Fruit fly (Drosophila melanogaster) whole organism, embryonic: Measurements from ENCODE around the gene Hasp.

ENCODE experiments used
- Blimp-1 ChIP-seq: fragments of 200-800 bp; sonication (Bioruptor generic); optimal IDR thresholded peaks from 3 replicates; lab custom pipeline; 2018; ENCODE audit warnings: missing biosample characterization, missing genetic modification characterization, mild to moderate bottlenecking, moderate library complexity, missing genetic modification reagents
- CG10979 ChIP-seq: fragments of 200-800 bp; sonication (Bioruptor generic); optimal IDR thresholded peaks from 2 replicates; lab custom pipeline; 2018; ENCODE audit warnings: missing biosample characterization, mild to moderate bottlenecking, missing genetic modification characterization, moderate library complexity
- CG11723 ChIP-seq: fragments of 200-800 bp; sonication (Bioruptor generic); optimal IDR thresholded peaks from 2 replicates; lab custom pipeline; 2017; ENCODE audit warnings: missing biosample characterization, mild to moderate bottlenecking, missing genetic modification characterization
- CG12236 ChIP-seq: fragments of 200-800 bp; sonication (Bioruptor generic); optimal IDR thresholded peaks from 2 replicates; lab custom pipeline; 2016; ENCODE audit warnings: missing biosample characterization, missing genetic modification characterization
- CG15269 ChIP-seq: fragments of 200-800 bp; sonication (Bioruptor generic); optimal IDR thresholded peaks from 2 replicates; lab custom pipeline; 2018; ENCODE audit warnings: missing biosample characterization, mild to moderate bottlenecking, missing genetic modification characterization, moderate library complexity
- CG1792 ChIP-seq: fragments of 200-800 bp; sonication (Bioruptor generic); optimal IDR thresholded peaks from 2 replicates; lab custom pipeline; 2016; ENCODE audit warnings: missing biosample characterization, missing genetic modification characterization
- CG18599 ChIP-seq: fragments of 200-800 bp; sonication (Bioruptor generic); optimal IDR thresholded peaks from 3 replicates; lab custom pipeline; 2017; ENCODE audit warnings: missing biosample characterization, missing genetic modification characterization, mild to moderate bottlenecking, moderate library complexity, missing genetic modification reagents
- CG31365 ChIP-seq: fragments of 200-800 bp; sonication (Bioruptor generic); optimal IDR thresholded peaks from 2 replicates; lab custom pipeline; 2018; ENCODE audit warnings: missing biosample characterization, mild to moderate bottlenecking, missing genetic modification characterization
- CG5953 ChIP-seq: fragments of 200-800 bp; sonication (Bioruptor generic); IDR thresholded peaks from 2 replicates; pipeline ENCODE4 v1.3.6; 2022; ENCODE audit warnings: missing biosample characterization, missing genetic modification characterization
- CG6854 ChIP-seq: fragments of 200-800 bp; sonication (Bioruptor generic); optimal IDR thresholded peaks from 3 replicates; lab custom pipeline; 2017; ENCODE audit warnings: missing biosample characterization, mild to moderate bottlenecking, missing genetic modification characterization
- CG7372 ChIP-seq: fragments of 200-800 bp; sonication (Bioruptor generic); IDR thresholded peaks from 2 replicates; pipeline ENCODE4 v1.3.6; 2022; ENCODE audit warnings: missing biosample characterization, missing genetic modification characterization
- CG8281 ChIP-seq: fragments of 200-800 bp; sonication (Bioruptor generic); optimal IDR thresholded peaks from 2 replicates; lab custom pipeline; 2018; ENCODE audit warnings: missing biosample characterization, mild to moderate bottlenecking, missing genetic modification characterization, moderate library complexity
- CG8359 ChIP-seq: fragments of 200-800 bp; sonication (Bioruptor generic); optimal IDR thresholded peaks from 2 replicates; lab custom pipeline; 2017; ENCODE audit warnings: missing biosample characterization, mild to moderate bottlenecking, missing genetic modification characterization, borderline replicate concordance
- Chrac-16 ChIP-seq: fragments of 200-800 bp; sonication (Bioruptor generic); optimal IDR thresholded peaks from 3 replicates; lab custom pipeline; 2016; ENCODE audit warnings: missing biosample characterization, missing genetic modification characterization
- D19A ChIP-seq: fragments of 200-800 bp; optimal IDR thresholded peaks from 3 replicates; lab custom pipeline; 2019; ENCODE audit warnings: missing biosample characterization, mild to moderate bottlenecking, missing genetic modification characterization, moderate library complexity
- Dbx ChIP-seq: fragments of 200-800 bp; sonication (Bioruptor generic); IDR thresholded peaks from 3 replicates; pipeline ENCODE4 v1.3.6; 2022; ENCODE audit warnings: missing biosample characterization, missing genetic modification characterization
- Dip3 ChIP-seq: fragments of 200-800 bp; sonication (Bioruptor generic); optimal IDR thresholded peaks from 3 replicates; lab custom pipeline; 2016; ENCODE audit warnings: missing biosample characterization, missing genetic modification characterization
- Fer3 ChIP-seq: fragments of 200-800 bp; sonication (Bioruptor generic); optimal IDR thresholded peaks from 2 replicates; lab custom pipeline; 2018; ENCODE audit warnings: missing biosample characterization, mild to moderate bottlenecking, missing genetic modification characterization, moderate library complexity
- Lim3 ChIP-seq: fragments of 200-800 bp; sonication (Bioruptor generic); IDR thresholded peaks from 2 replicates; pipeline ENCODE4 v1.3.6; 2022; ENCODE audit warnings: missing biosample characterization, missing genetic modification characterization
- Myb ChIP-seq: fragments of 200-800 bp; sonication (Bioruptor generic); optimal IDR thresholded peaks from 2 replicates; lab custom pipeline; 2016; ENCODE audit warnings: missing biosample characterization, missing genetic modification characterization
- NC2α ChIP-seq: fragments of 200-800 bp; sonication (Bioruptor generic); optimal IDR thresholded peaks from 2 replicates; lab custom pipeline; 2016; ENCODE audit warnings: missing biosample characterization, missing genetic modification characterization
- Nf-YB ChIP-seq: fragments of 200-800 bp; sonication (Bioruptor generic); optimal IDR thresholded peaks from 3 replicates; lab custom pipeline; 2019; ENCODE audit warnings: missing biosample characterization, mild to moderate bottlenecking, missing genetic modification characterization, moderate library complexity
- YL-1 ChIP-seq: fragments of 200-800 bp; sonication (Bioruptor generic); optimal IDR thresholded peaks from 3 replicates; lab custom pipeline; 2017; ENCODE audit warnings: missing biosample characterization, mild to moderate bottlenecking, missing genetic modification characterization
- amos ChIP-seq: fragments of 200-800 bp; sonication (Bioruptor generic); IDR thresholded peaks from 2 replicates; pipeline ENCODE4 v1.3.6; 2022; ENCODE audit warnings: missing biosample characterization, missing genetic modification characterization; ENCODE audit not compliant: partially characterized antibody
- bcd ChIP-seq: fragments of 200-800 bp; sonication (Bioruptor generic); optimal IDR thresholded peaks from 2 replicates; lab custom pipeline; 2017; ENCODE audit warnings: missing biosample characterization, mild to moderate bottlenecking, missing genetic modification characterization
- br ChIP-seq: fragments of >200 bp; optimal IDR thresholded peaks from 2 replicates; lab custom pipeline; 2017
- cas ChIP-seq: fragments of 200-800 bp; sonication (Bioruptor generic); IDR thresholded peaks from 2 replicates; pipeline ENCODE4 v1.3.6; 2022; ENCODE audit warnings: missing biosample characterization, missing genetic modification characterization
- chinmo ChIP-seq: fragments of 200-800 bp; sonication (Bioruptor generic); IDR thresholded peaks from 4 replicates; pipeline ENCODE4 v1.3.6; 2022; ENCODE audit warnings: missing biosample characterization, missing genetic modification characterization; ENCODE audit not compliant: partially characterized antibody
- ci ChIP-seq: fragments of 200-800 bp; sonication (Bioruptor generic); IDR thresholded peaks from 3 replicates; pipeline ENCODE4 v1.3.6; 2022; ENCODE audit warnings: missing biosample characterization, missing genetic modification characterization
- dmrt11E ChIP-seq: fragments of 200-800 bp; sonication (Bioruptor generic); optimal IDR thresholded peaks from 3 replicates; lab custom pipeline; 2018; ENCODE audit warnings: missing biosample characterization, mild to moderate bottlenecking, missing genetic modification characterization, moderate library complexity
- fd96Cb ChIP-seq: fragments of 200-800 bp; sonication (Bioruptor generic); optimal IDR thresholded peaks from 2 replicates; lab custom pipeline; 2018; ENCODE audit warnings: missing biosample characterization, mild to moderate bottlenecking, missing genetic modification characterization, moderate library complexity
- gfzf ChIP-seq: fragments of 200-800 bp; sonication (Bioruptor generic); optimal IDR thresholded peaks from 2 replicates; lab custom pipeline; 2016; ENCODE audit warnings: missing biosample characterization, mild to moderate bottlenecking, missing genetic modification characterization, moderate library complexity
- gsb ChIP-seq: fragments of 200-800 bp; sonication (Bioruptor generic); IDR thresholded peaks from 2 replicates; pipeline ENCODE4 v1.3.6; 2022; ENCODE audit warnings: missing biosample characterization, missing genetic modification characterization
- hb ChIP-seq: fragments of 200-800 bp; sonication (Bioruptor generic); IDR thresholded peaks from 3 replicates; pipeline ENCODE4 v1.3.6; 2022; ENCODE audit warnings: missing biosample characterization, missing genetic modification characterization; ENCODE audit not compliant: partially characterized antibody
- jigr1 ChIP-seq: fragments of 200-800 bp; sonication (Bioruptor generic); IDR thresholded peaks from 3 replicates; pipeline ENCODE4 v1.3.6; 2022; ENCODE audit warnings: missing biosample characterization, missing genetic modification characterization
- lab ChIP-seq: fragments of 200-800 bp; sonication (Bioruptor generic); optimal IDR thresholded peaks from 3 replicates; lab custom pipeline; 2017; ENCODE audit warnings: missing biosample characterization, missing genetic modification characterization, mild to moderate bottlenecking, moderate library complexity, missing genetic modification reagents
- lov ChIP-seq, 2 experiments: fragments of 200-800 bp in 1 of 2; fragments of >200 bp in 1 of 2; sonication (Bioruptor generic) in 1 of 2; IDR thresholded peaks in 1 of 2; optimal IDR thresholded peaks in 1 of 2; 2 replicates in 1 of 2; 3 replicates in 1 of 2; pipeline versions ENCODE4 v1.3.6 to Lab custom; 2017 to 2022; ENCODE audit warnings: missing biosample characterization in 1 of 2, missing genetic modification characterization in 1 of 2
- mam ChIP-seq: fragments of 200-800 bp; sonication (Bioruptor generic); optimal IDR thresholded peaks from 3 replicates; lab custom pipeline; 2016; ENCODE audit warnings: missing biosample characterization, missing genetic modification characterization
- odd ChIP-seq: fragments of 200-800 bp; sonication (Bioruptor generic); optimal IDR thresholded peaks from 2 replicates; lab custom pipeline; 2017; ENCODE audit warnings: missing biosample characterization, mild to moderate bottlenecking, missing genetic modification characterization
- p53 ChIP-seq: fragments of 200-800 bp; sonication (Bioruptor generic); optimal IDR thresholded peaks from 2 replicates; lab custom pipeline; 2016; ENCODE audit warnings: missing biosample characterization, missing genetic modification characterization
- pros ChIP-seq: fragments of 200-800 bp; sonication (Bioruptor generic); optimal IDR thresholded peaks from 3 replicates; lab custom pipeline; 2019; ENCODE audit warnings: missing biosample characterization, mild to moderate bottlenecking, missing genetic modification characterization, moderate library complexity
- row ChIP-seq: fragments of 200-800 bp; sonication (Bioruptor generic); IDR thresholded peaks from 3 replicates; pipeline ENCODE4 v1.3.6; 2022; ENCODE audit warnings: missing biosample characterization, missing genetic modification characterization
- sens ChIP-seq: fragments of 200-800 bp; sonication (Bioruptor generic); peaks from one replicate; lab custom pipeline; 2016; ENCODE audit warnings: missing biosample characterization, missing genetic modification characterization
- sim ChIP-seq: fragments of 200-800 bp; sonication (Bioruptor generic); IDR thresholded peaks from 2 replicates; pipeline ENCODE4 v1.3.6; 2022; ENCODE audit warnings: missing biosample characterization, missing genetic modification characterization
- sisA ChIP-seq: fragments of 200-800 bp; sonication (Bioruptor generic); IDR thresholded peaks from 2 replicates; pipeline ENCODE4 v1.3.6; 2022; ENCODE audit warnings: missing biosample characterization, missing genetic modification characterization
- slbo ChIP-seq: fragments of 200-800 bp; sonication (Bioruptor generic); IDR thresholded peaks from 2 replicates; pipeline ENCODE4 v1.3.6; 2022; ENCODE audit warnings: missing biosample characterization, missing genetic modification characterization
- ttk ChIP-seq: fragments of 200-800 bp; sonication (Bioruptor generic); IDR thresholded peaks from 2 replicates; pipeline ENCODE4 v2.1.2; 2022; ENCODE audit warnings: missing biosample characterization, missing genetic modification characterization
- twi ChIP-seq: fragments of 200-800 bp; optimal IDR thresholded peaks from 2 replicates; lab custom pipeline; 2019; ENCODE audit warnings: missing biosample characterization, mild to moderate bottlenecking, missing genetic modification characterization, moderate library complexity

The Hasp gene

DNA sequence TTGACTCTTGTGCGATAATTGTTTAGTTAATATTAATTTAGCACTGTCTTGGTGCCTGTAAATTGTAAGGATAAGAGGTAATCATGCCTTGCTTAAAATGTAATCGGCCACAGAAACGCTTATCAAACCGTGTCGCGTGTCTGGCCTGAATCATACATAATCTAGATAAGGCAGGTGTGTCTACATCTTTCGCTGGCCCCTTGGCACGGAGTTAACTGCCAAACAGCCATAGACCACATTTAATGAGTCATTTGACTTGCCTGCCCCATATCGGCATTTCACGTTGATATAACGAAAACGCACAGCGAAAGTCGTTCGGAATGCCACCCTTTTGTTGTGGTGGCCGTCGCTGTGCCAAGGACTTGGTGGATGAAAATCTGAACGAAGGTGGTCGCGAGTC is 18.2 kb upstream of the Hasp start, which contains the start of gene CG31697 (continued):
- TF ChIP-seq chinmo (GFP tag; lab: Robert Waterston, UW) (no peak), CG8281 (tag; lab: Kevin White, UChicago) (no peak), lov (optimal IDR thresholded peaks at IDR 0.05; lab: Kevin White, UChicago) (no peak), lov (GFP tag; IDR thresholded peaks at IDR 0.05; lab: Robert Waterston, UW) (no peak)
- TF ChIP-seq, all 482 proteins: peak for 11

DNA sequence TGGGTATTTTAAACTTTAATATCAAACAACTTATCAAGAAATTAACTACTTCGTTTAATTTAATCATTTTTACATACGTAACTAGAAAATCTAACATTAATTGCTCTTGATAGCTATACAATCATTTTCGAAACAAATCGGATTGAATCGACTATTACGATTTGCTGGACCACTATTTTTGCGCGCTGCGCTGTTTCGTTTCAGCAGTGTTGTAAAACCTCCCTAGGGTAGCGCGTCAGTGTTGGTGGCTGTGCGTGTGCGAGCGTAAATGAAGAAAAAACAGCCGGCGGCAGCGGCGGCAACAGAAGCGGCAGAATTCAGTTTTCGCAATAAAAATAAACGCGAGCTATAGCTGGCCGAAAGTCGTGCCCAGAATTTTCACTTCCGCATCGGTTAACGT is 16.2 kb upstream of the Hasp start, which contains the start of gene CG33116:
TSS of gene CG33116 (plus strand) at position 233 of the 400 bp plus-strand sequence.
- TF ChIP-seq pros (GFP tag; lab: Kevin White, UChicago) (no peak), br (lab: Kevin White, UChicago) (no peak), CG31365 (tag; lab: Kevin White, UChicago) (peak; percentile 37), CG11723 (GFP tag; lab: Kevin White, UChicago) (peak; percentile 77), CG7372 (GFP tag; lab: Robert Waterston, UW) (0 out of 2 replicates have a peak, but pooled peaks have one; percentile 13), slbo (GFP tag; lab: Robert Waterston, UW) (peak; percentile 84), cas (GFP tag; lab: Robert Waterston, UW) (peak; percentile 32; the same call in 1 of the 2 replicates), CG12236 (GFP tag; lab: Kevin White, UChicago) (peak; percentile 55), jigr1 (no peak), fd96Cb (tag; lab: Kevin White, UChicago) (peak; percentile 72), amos (GFP tag; lab: Robert Waterston, UW) (no peak; the same call in 1 of the 2 replicates), sens (GFP tag; lab: Kevin White, UChicago) (peak; percentile 97), Fer3 (tag; lab: Kevin White, UChicago) (peak; percentile 78), Nf-YB (GFP tag; lab: Kevin White, UChicago) (peak; percentile 56), Myb (GFP tag; lab: Kevin White, UChicago) (peak; percentile 85), gsb (GFP tag; lab: Robert Waterston, UW) (peak; percentile 63), gfzf (GFP tag; lab: Kevin White, UChicago) (peak; percentile 17), ttk (GFP tag; lab: Robert Waterston, UW) (peak; percentile 75), CG8359 (GFP tag; lab: Kevin White, UChicago) (peak; percentile 42), lab (GFP tag; lab: Kevin White, UChicago) (peak; percentile 90), Dbx (GFP tag; lab: Robert Waterston, UW) (peak; percentile 77; the same call in 2 of the 3 replicates), dmrt11E (tag; lab: Kevin White, UChicago) (peak; percentile 81), sisA (peak; percentile 63), Blimp-1 (GFP tag; lab: Kevin White, UChicago) (peak; percentile 72), Lim3 (GFP tag; lab: Robert Waterston, UW) (no peak), Chrac-16 (GFP tag; lab: Kevin White, UChicago) (peak; percentile 81), mam (GFP tag; lab: Kevin White, UChicago) (peak; percentile 87), ci (GFP tag; lab: Robert Waterston, UW) (peak; percentile 92), CG18599 (GFP tag; lab: Kevin White, UChicago) (peak; percentile 83), CG5953 (GFP tag; lab: Robert Waterston, UW) (peak; percentile 70), CG6854 (GFP tag; lab: Kevin White, UChicago) (peak; percentile 41), twi (tag; lab: Kevin White, UChicago) (peak; percentile 64), bcd (GFP tag; lab: Kevin White, UChicago) (peak; percentile 85), odd (peak; percentile 66), CG1792 (GFP tag; lab: Kevin White, UChicago) (peak; percentile 63), row (peak; percentile 79), YL-1 (GFP tag; lab: Kevin White, UChicago) (peak; percentile 68), Dip3 (peak; percentile 85), p53 (GFP tag; lab: Kevin White, UChicago) (peak; percentile 61), D19A (tag; lab: Kevin White, UChicago) (peak; percentile 75), CG10979 (peak; percentile 84), sim (GFP tag; lab: Robert Waterston, UW) (0 out of 2 replicates have a peak, but pooled peaks have one; percentile 52), NC2α (GFP tag; lab: Kevin White, UChicago) (peak; percentile 76), CG15269 (peak; percentile 80), hb (no peak)
